Fruit fly (Drosophila melanogaster) S2 (cell line): ENCODE measurements around the gene CG32984.
A peak's percentile ranks its signal among the peaks of the same experiment; 100 is the strongest.

Experiments
- CG8478 ChIP-seq: fragments of >200 bp; optimal IDR thresholded peaks from 2 replicates; lab custom pipeline; 2018
- CTCF ChIP-seq, 2 experiments: fragments of >200 bp; optimal IDR thresholded peaks; 2 replicates each; lab custom pipeline; 2018

dm6 chr2L:8951184-8951934, 13.4 kb upstream of the CG32984 start, which contains the start of gene C1GalTA:
- TF ChIP-seq CG8478 (lab: Kevin White, UChicago) (peak; percentile 1), CTCF (optimal IDR thresholded peaks at IDR 0.05; lab: Kevin White, UChicago) (no peak)
